Worm (Caenorhabditis elegans): ENCODE data around the gene F32D1.7.

The F32D1.7 gene

ce11 chrV:4375807-4376564, at the start of gene F32D1.7:
Gene F32D1.7 (minus strand): TSS chrV:4376173.
- TF ChIP-seq nhr-2 (tag; optimal IDR thresholded peaks at IDR 0.05) (no peak), lin-32 (GFP tag; optimal IDR thresholded peaks at IDR 0.05) (no peak), ceh-83 (GFP tag; optimal IDR thresholded peaks at IDR 0.05) (no peak), drap-1 (GFP tag; optimal IDR thresholded peaks at IDR 0.05) (no peak), blmp-1 (tag; optimal IDR thresholded peaks at IDR 0.05) (no peak), elt-3 (tag; optimal IDR thresholded peaks at IDR 0.05) (no peak)

ce11 chrV:4423860-4424401, 48.0 kb upstream of the F32D1.7 start, which contains the start of the genes Y47D7A.9 and Y47D7A.19:
Gene Y47D7A.9 (minus strand): TSS chrV:4423960.
Gene Y47D7A.19 (plus strand): TSS chrV:4424351.
- no peak for TF ChIP-seq elt-3 (tag; optimal IDR thresholded peaks at IDR 0.05)
- no peak for TF ChIP-seq snpc-4 (tag; optimal IDR thresholded peaks at IDR 0.05)
- TF ChIP-seq sptf-1 (tag; optimal IDR thresholded peaks at IDR 0.05) = no peak
- TF ChIP-seq mls-2 (tag; optimal IDR thresholded peaks at IDR 0.05) = no peak

- TF ChIP-seq hlh-1 (tag; optimal IDR thresholded peaks at IDR 0.05) (no peak), nhr-28 (tag; optimal IDR thresholded peaks at IDR 0.05) (no peak), mab-5 (tag; optimal IDR thresholded peaks at IDR 0.05) (no peak), lin-13 (tag; optimal IDR thresholded peaks at IDR 0.05) (no peak), nhr-12 (tag; optimal IDR thresholded peaks at IDR 0.05) (no peak), ztf-11 (tag; optimal IDR thresholded peaks at IDR 0.05) (no peak), drap-1 (GFP tag; optimal IDR thresholded peaks at IDR 0.05) (no peak), flh-1 (GFP tag; optimal IDR thresholded peaks at IDR 0.05) (no peak), nhr-2 (tag; optimal IDR thresholded peaks at IDR 0.05) (no peak), elt-3 (tag; optimal IDR thresholded peaks at IDR 0.05) (no peak), unc-39 (tag; optimal IDR thresholded peaks at IDR 0.05) (no peak)
Observed at ce11 chrV:4423087-4423486, 47.1 kb upstream of the F32D1.7 start.

- TF ChIP-seq ces-1 (GFP tag; optimal IDR thresholded peaks at IDR 0.05) (no peak), blmp-1 (tag; optimal IDR thresholded peaks at IDR 0.05) (no peak), unc-62 (GFP tag; optimal IDR thresholded peaks at IDR 0.05) (no peak), ham-2 (GFP tag; optimal IDR thresholded peaks at IDR 0.05) (no peak), drap-1 (GFP tag; optimal IDR thresholded peaks at IDR 0.05) (no peak), hlh-1 (tag; optimal IDR thresholded peaks at IDR 0.05) (no peak), zip-8 (tag; optimal IDR thresholded peaks at IDR 0.05) (no peak), lin-32 (GFP tag; optimal IDR thresholded peaks at IDR 0.05) (no peak), tbx-8 (GFP tag; optimal IDR thresholded peaks at IDR 0.05) (no peak), snpc-4 (tag; optimal IDR thresholded peaks at IDR 0.05) (no peak)
Observed at ce11 chrV:4422127-4422526, 46.2 kb upstream of the F32D1.7 start, which contains the start of gene skr-7. Gene skr-7 (plus strand): TSS chrV:4422427.

- TF ChIP-seq M03D4.4 (tag; optimal IDR thresholded peaks at IDR 0.05) (no peak), nhr-76 (tag; optimal IDR thresholded peaks at IDR 0.05) (no peak), lin-13 (tag; optimal IDR thresholded peaks at IDR 0.05) (no peak), tbx-8 (GFP tag; optimal IDR thresholded peaks at IDR 0.05) (no peak), nhr-12 (tag; optimal IDR thresholded peaks at IDR 0.05) (no peak), elt-1 (tag; optimal IDR thresholded peaks at IDR 0.05; ENCODE audit: borderline replicate concordance, insufficient read depth) (no peak), nhr-28 (tag; optimal IDR thresholded peaks at IDR 0.05) (no peak), nhr-2 (tag; optimal IDR thresholded peaks at IDR 0.05) (no peak), mep-1 (tag; optimal IDR thresholded peaks at IDR 0.05) (no peak), sptf-1 (tag; optimal IDR thresholded peaks at IDR 0.05) (no peak), nhr-237 (tag; optimal IDR thresholded peaks at IDR 0.05) (no peak), ceh-43 (GFP tag; optimal IDR thresholded peaks at IDR 0.05) (no peak), ham-2 (GFP tag; optimal IDR thresholded peaks at IDR 0.05) (no peak)
Observed at ce11 chrV:4421475-4421874, 45.5 kb upstream of the F32D1.7 start, which contains the start of gene skr-14. Gene skr-14 (minus strand): TSS chrV:4421575.

ce11 chrV:4419767-4420322, 43.9 kb upstream of the F32D1.7 start, which contains the start of the genes Y47D7A.7 and Y47D7A.2:
Gene Y47D7A.7 (minus strand): TSS chrV:4419867.
Gene Y47D7A.2 (plus strand): TSS chrV:4420272.
- no peak for TF ChIP-seq nhr-76 (tag; optimal IDR thresholded peaks at IDR 0.05)
- no peak for TF ChIP-seq lin-13 (tag; optimal IDR thresholded peaks at IDR 0.05)
- TF ChIP-seq flh-1 (GFP tag; optimal IDR thresholded peaks at IDR 0.05) = no peak
